Worm (Caenorhabditis elegans) whole organism, L3 larva: Measurements from ENCODE around the gene ZK354.3.
"Not testable (repeated sequence)": the region's sequence is repeated elsewhere in the genome, so short reads cannot be mapped to it uniquely, and the experiment has no call there.

Experiments used
- ama-1 ChIP-seq: fragments of 150-350 bp; optimal IDR thresholded peaks from 2 replicates; lab custom pipeline; 2018
- ceh-16 ChIP-seq: sonication (generic microtip); optimal IDR thresholded peaks from 2 replicates; lab custom pipeline; 2017; ENCODE audit warnings: missing biosample characterization, missing genetic modification characterization
- ceh-28 ChIP-seq: fragments of 150-350 bp; optimal IDR thresholded peaks from 2 replicates; lab custom pipeline; 2014; ENCODE audit warnings: missing biosample characterization, missing genetic modification reagents, missing genetic modification characterization
- ceh-82 ChIP-seq: fragments of 150-350 bp; optimal IDR thresholded peaks from 2 replicates; lab custom pipeline; 2014; ENCODE audit warnings: missing biosample characterization, missing genetic modification characterization
- ceh-9 ChIP-seq: sonication (generic microtip); optimal IDR thresholded peaks from 2 replicates; lab custom pipeline; 2018; ENCODE audit warnings: missing biosample characterization, missing genetic modification characterization
- elt-2 ChIP-seq: sonication (generic microtip); optimal IDR thresholded peaks from 2 replicates; lab custom pipeline; 2016; ENCODE audit warnings: missing genetic modification reagents, mild to moderate bottlenecking, missing genetic modification characterization, missing compliant biosample characterization
- elt-3 ChIP-seq, 3 experiments: fragments of 150-350 bp in 1 of 3; sonication (generic microtip) in 2 of 3; optimal IDR thresholded peaks; 2 replicates in 2 of 3; 4 replicates in 1 of 3; lab custom pipeline; 2014 to 2017; ENCODE audit warnings: missing biosample characterization in 3 of 3, missing genetic modification characterization in 3 of 3
- fkh-10 ChIP-seq: sonication (generic microtip); optimal IDR thresholded peaks from 2 replicates; lab custom pipeline; 2017; ENCODE audit warnings: missing biosample characterization, missing genetic modification reagents, missing genetic modification characterization
- fkh-2 ChIP-seq: fragments of 150-350 bp; optimal IDR thresholded peaks from 2 replicates; lab custom pipeline; 2014; ENCODE audit warnings: missing biosample characterization, missing genetic modification reagents, missing genetic modification characterization
- fos-1 ChIP-seq: fragments of 150-350 bp; optimal IDR thresholded peaks from 2 replicates; lab custom pipeline; 2014; ENCODE audit warnings: missing biosample characterization, missing genetic modification characterization
- jun-1 ChIP-seq: fragments of 150-350 bp; optimal IDR thresholded peaks from 2 replicates; lab custom pipeline; 2014; ENCODE audit warnings: missing biosample characterization, missing genetic modification reagents, missing genetic modification characterization
- lin-15B ChIP-seq: fragments of 150-350 bp; optimal IDR thresholded peaks from 2 replicates; lab custom pipeline; 2014; ENCODE audit warnings: missing biosample characterization, missing genetic modification characterization
- lin-39 ChIP-seq: fragments of 150-350 bp; optimal IDR thresholded peaks from 2 replicates; lab custom pipeline; 2018; ENCODE audit warnings: missing biosample characterization, missing genetic modification reagents, missing genetic modification characterization
- lsy-12 ChIP-seq: sonication (generic microtip); optimal IDR thresholded peaks from 2 replicates; lab custom pipeline; 2016; ENCODE audit warnings: mild to moderate bottlenecking, missing genetic modification characterization, missing compliant biosample characterization
- mdl-1 ChIP-seq: fragments of 150-350 bp; optimal IDR thresholded peaks from 2 replicates; lab custom pipeline; 2014; ENCODE audit warnings: missing biosample characterization, missing genetic modification characterization
- nhr-11 ChIP-seq: fragments of 150-350 bp; optimal IDR thresholded peaks from 2 replicates; lab custom pipeline; 2014; ENCODE audit warnings: missing biosample characterization, missing genetic modification characterization
- nhr-12 ChIP-seq: fragments of 150-350 bp; optimal IDR thresholded peaks from 2 replicates; lab custom pipeline; 2014; ENCODE audit warnings: missing biosample characterization, missing genetic modification characterization
- nhr-23 ChIP-seq: fragments of 150-350 bp; optimal IDR thresholded peaks from 2 replicates; lab custom pipeline; 2014; ENCODE audit warnings: missing biosample characterization, missing genetic modification reagents, missing genetic modification characterization
- nhr-237 ChIP-seq: fragments of 150-350 bp; optimal IDR thresholded peaks from 2 replicates; lab custom pipeline; 2014; ENCODE audit warnings: missing biosample characterization, missing genetic modification characterization
- nhr-25 ChIP-seq: sonication (generic microtip); optimal IDR thresholded peaks from 2 replicates; lab custom pipeline; 2017; ENCODE audit warnings: missing biosample characterization, missing genetic modification characterization
- nhr-28 ChIP-seq: fragments of 150-350 bp; optimal IDR thresholded peaks from 2 replicates; lab custom pipeline; 2014; ENCODE audit warnings: missing biosample characterization, missing genetic modification characterization
- nhr-43 ChIP-seq: sonication (generic microtip); optimal IDR thresholded peaks from 2 replicates; lab custom pipeline; 2016; ENCODE audit warnings: mild to moderate bottlenecking, missing genetic modification characterization, missing compliant biosample characterization; ENCODE audit not compliant: poor library complexity, severe bottlenecking
- nhr-67 ChIP-seq: fragments of 150-350 bp; optimal IDR thresholded peaks from 2 replicates; lab custom pipeline; 2014; ENCODE audit warnings: missing biosample characterization, missing genetic modification characterization
- nhr-77 ChIP-seq: fragments of 150-350 bp; optimal IDR thresholded peaks from 2 replicates; lab custom pipeline; 2014; ENCODE audit warnings: missing biosample characterization, missing genetic modification characterization
- pha-4 ChIP-seq: fragments of 150-350 bp; optimal IDR thresholded peaks from 2 replicates; lab custom pipeline; 2014; ENCODE audit warnings: missing biosample characterization, missing genetic modification reagents, missing genetic modification characterization
- pqm-1 ChIP-seq: fragments of 150-350 bp; optimal IDR thresholded peaks from 2 replicates; lab custom pipeline; 2017; ENCODE audit warnings: missing biosample characterization, missing genetic modification characterization, inconsistent platforms
- sea-2 ChIP-seq: fragments of 150-350 bp; sonication (generic microtip); optimal IDR thresholded peaks from 4 replicates; lab custom pipeline; 2014; ENCODE audit warnings: missing biosample characterization, missing genetic modification reagents, missing genetic modification characterization
- snpc-4 ChIP-seq: fragments of 150-350 bp; optimal IDR thresholded peaks from 2 replicates; lab custom pipeline; 2014; ENCODE audit warnings: missing biosample characterization, missing genetic modification characterization
- tbx-2 ChIP-seq: sonication (generic microtip); optimal IDR thresholded peaks from 2 replicates; lab custom pipeline; 2016; ENCODE audit warnings: mild to moderate bottlenecking, missing genetic modification characterization, missing compliant biosample characterization
- unc-62 ChIP-seq: fragments of 150-350 bp; sonication (generic microtip); optimal IDR thresholded peaks from 4 replicates; lab custom pipeline; 2014; ENCODE audit warnings: missing biosample characterization, missing genetic modification reagents, missing genetic modification characterization
- zag-1 ChIP-seq: fragments of 150-350 bp; optimal IDR thresholded peaks from 2 replicates; lab custom pipeline; 2014; ENCODE audit warnings: missing biosample characterization, missing genetic modification characterization

The ZK354.3 gene

DNA sequence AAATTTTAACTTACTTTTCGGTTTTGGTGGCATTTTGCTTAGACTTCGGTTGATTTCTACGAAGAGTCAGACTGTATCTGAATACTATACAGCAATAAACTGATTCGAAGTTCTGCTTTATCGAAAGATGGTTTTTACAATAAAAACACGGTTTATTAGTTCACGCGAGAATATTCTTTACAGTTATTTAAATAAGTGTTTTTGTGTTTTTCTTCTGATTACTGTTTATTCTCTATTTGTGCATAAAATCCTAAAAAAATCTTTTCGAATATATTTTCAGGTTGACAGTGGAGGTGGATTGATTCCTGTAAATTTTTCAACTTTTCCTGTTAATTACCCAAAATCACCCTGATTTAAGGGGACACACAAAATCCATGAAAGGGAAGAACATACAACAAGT is 3.8 kb upstream of the ZK354.3 start, which contains the start of gene ZK354.8:
Gene ZK354.8, minus strand, starts transcription at position 101 of the 400 bp plus-strand sequence.
- TF ChIP-seq lsy-12 (tag; lab: Kevin White, UChicago) (no peak), ceh-9 (tag; lab: Kevin White, UChicago) (no peak), sea-2 (GFP tag; lab: Kevin White, UChicago) (no peak), lin-39 (tag; lab: Kevin White, UChicago) (no peak), zag-1 (tag; lab: Kevin White, UChicago) (no peak), ceh-28 (tag; lab: Kevin White, UChicago) (no peak), nhr-11 (tag; lab: Kevin White, UChicago) (no peak), tbx-2 (tag; lab: Kevin White, UChicago) (no peak), nhr-12 (tag; lab: Kevin White, UChicago) (no peak), nhr-67 (no peak), lin-15B (tag; lab: Kevin White, UChicago) (no peak), mdl-1 (tag; lab: Kevin White, UChicago) (no peak), jun-1 (no peak), nhr-28 (tag; lab: Kevin White, UChicago) (no peak), ceh-82 (tag; lab: Kevin White, UChicago) (no peak), pqm-1 (tag; lab: Kevin White, UChicago) (no peak), elt-3 (tag; optimal IDR thresholded peaks at IDR 0.05; lab: Kevin White, UChicago) (no peak), nhr-77 (no peak), pha-4 (tag; lab: Kevin White, UChicago) (no peak), ama-1 (lab: Kevin White, UChicago) (no peak)

DNA sequence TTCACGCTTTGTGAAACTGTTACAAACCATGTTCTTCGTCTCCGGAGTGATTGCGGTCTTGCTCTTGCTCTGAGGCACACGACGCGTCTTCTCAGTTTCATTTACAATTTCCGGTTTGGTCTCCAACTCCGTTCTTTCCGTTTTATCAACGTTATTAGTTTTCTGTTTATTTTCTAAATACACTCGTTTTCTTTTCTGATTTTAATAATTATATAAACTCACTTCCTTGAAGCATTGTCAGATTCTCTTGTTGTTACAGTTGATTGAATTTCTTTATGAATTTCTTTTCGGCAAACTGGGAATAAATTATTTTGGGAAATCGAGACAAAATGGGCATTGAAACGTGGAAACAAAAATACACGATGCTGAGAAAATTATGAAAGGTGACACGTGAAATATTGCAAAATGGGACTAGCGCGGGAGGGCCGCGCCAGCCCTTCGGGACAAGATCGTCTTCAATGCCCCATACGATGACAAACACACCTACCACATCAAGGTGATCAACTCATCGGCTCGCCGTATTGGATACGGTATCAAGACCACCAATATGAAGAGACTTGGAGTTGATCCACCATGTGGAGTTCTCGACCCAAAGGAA is 1.7 kb upstream of the ZK354.3 start, which contains the start of the genes ZK354.9 and msp-58:
Gene ZK354.9, minus strand, starts transcription at position 101 of the 598 bp plus-strand sequence.
Gene msp-58, plus strand, starts transcription at position 548 of the 598 bp plus-strand sequence.
- not testable (repeated sequence) for TF ChIP-seq ceh-28, nhr-237, fkh-2 (tag; lab: Kevin White, UChicago)

DNA sequence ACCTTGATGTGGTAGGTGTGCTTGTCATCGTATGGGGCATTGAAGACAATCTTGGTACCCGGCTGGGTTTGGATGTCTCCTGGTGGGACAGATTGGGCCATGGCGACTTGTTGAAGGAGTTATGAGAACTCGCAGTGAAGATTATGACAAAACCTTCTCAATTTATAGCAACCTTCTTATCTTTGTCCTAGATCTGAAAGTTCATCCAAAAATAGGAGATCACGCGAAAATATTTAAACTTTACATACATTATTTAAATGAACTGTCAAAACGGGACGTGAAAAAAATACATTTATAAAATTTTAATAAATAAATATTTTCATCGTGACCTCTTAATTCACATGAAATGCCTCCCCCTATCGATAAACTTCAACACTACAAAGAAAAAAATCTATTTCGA is 3.2 kb downstream of the ZK354.3 start, which contains the start of the genes msp-59 and ZK354.2:
Gene msp-59, minus strand, starts transcription at position 101 of the 400 bp plus-strand sequence.
Gene ZK354.2, plus strand, starts transcription at position 395 of the 400 bp plus-strand sequence.
- TF ChIP-seq nhr-43 (tag; lab: Kevin White, UChicago); nhr-25; ceh-16 (tag; lab: Kevin White, UChicago): not testable (repeated sequence)

DNA sequence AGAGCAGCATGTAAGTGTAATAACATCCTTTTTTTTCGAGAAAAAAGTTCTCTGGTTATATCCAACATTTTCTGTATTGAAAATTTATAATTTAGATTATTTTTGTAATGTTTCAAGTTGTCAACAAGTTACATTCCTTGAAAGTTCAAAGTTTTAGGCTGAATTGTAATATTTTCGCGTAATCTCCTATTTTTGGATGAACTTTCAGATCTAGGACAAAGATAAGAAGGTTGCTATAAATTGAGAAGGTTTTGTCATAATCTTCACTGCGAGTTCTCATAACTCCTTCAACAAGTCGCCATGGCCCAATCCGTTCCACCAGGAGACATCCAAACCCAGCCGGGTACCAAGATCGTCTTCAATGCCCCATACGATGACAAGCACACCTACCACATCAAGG is 6.4 kb downstream of the ZK354.3 start, which contains the start of gene msp-65:
Gene msp-65, plus strand, starts transcription at position 301 of the 400 bp plus-strand sequence.
- not testable (repeated sequence) for TF ChIP-seq nhr-43 (tag; lab: Kevin White, UChicago); fkh-10 (GFP tag; lab: Kevin White, UChicago); tbx-2 (tag; lab: Kevin White, UChicago)
- TF ChIP-seq, all 47 proteins: peak for 0; not testable (repeated sequence) for 47

DNA sequence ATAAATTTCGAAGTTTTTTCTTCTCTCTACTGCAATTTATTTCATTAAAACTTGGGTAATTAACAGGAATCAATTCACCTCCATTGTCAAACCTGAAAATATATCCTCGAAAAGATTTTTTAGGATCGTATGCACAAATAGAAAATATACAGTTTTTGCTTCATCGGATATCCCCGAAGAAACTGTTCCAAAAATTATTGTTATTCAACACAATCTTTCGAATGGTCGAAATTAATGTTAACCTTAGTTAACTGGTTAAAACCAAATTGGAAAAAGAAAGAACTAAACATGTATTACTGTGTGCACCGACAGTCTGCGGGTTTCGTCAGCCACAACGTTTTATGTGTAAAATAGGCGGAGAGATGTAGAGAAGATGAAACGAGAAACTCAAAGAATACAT is 7.3 kb downstream of the ZK354.3 start:
- TF ChIP-seq unc-62 (GFP tag; lab: Kevin White, UChicago) (no peak), nhr-43 (tag; lab: Kevin White, UChicago) (peak; percentile 54), nhr-25 (peak; percentile 35), elt-2 (tag; lab: Kevin White, UChicago) (peak; percentile 24), zag-1 (tag; lab: Kevin White, UChicago) (no peak), nhr-23 (tag; lab: Kevin White, UChicago) (peak; percentile 37), fos-1 (tag; lab: Kevin White, UChicago) (peak; percentile 7), tbx-2 (tag; lab: Kevin White, UChicago) (no peak), ceh-28 (tag; lab: Kevin White, UChicago) (peak; percentile 24), snpc-4 (tag; lab: Kevin White, UChicago) (peak; percentile 95), lin-15B (tag; lab: Kevin White, UChicago) (no peak)
